Fruit fly (Drosophila melanogaster): ENCODE results near the gene CG32683.

dm6 chrX:10417129-10417528, 37.6 kb downstream of the CG32683 start, which contains the start of gene RabX2:
- TF ChIP-seq usp (GFP tag; optimal IDR thresholded peaks at IDR 0.05) = no peak
- TF ChIP-seq EcR (GFP tag; optimal IDR thresholded peaks at IDR 0.05) = no peak
- TF ChIP-seq pan (optimal IDR thresholded peaks at IDR 0.05) = no peak
- TF ChIP-seq psq (optimal IDR thresholded peaks at IDR 0.05) = no peak
- no peak for TF ChIP-seq CG8478 (optimal IDR thresholded peaks at IDR 0.05)
